Fruit fly (Drosophila melanogaster) whole organism, embryonic: Measurements from ENCODE around the gene CG4880.

Source experiments
- Abd-B ChIP-seq: fragments of 200-800 bp; sonication (Bioruptor generic); optimal IDR thresholded peaks from 2 replicates; lab custom pipeline; 2018; ENCODE audit warnings: missing biosample characterization, mild to moderate bottlenecking, missing genetic modification characterization, moderate library complexity
- CG10267 ChIP-seq: fragments of 200-800 bp; sonication (Bioruptor generic); optimal IDR thresholded peaks from 2 replicates; lab custom pipeline; 2018; ENCODE audit warnings: missing biosample characterization, mild to moderate bottlenecking, missing genetic modification characterization, moderate library complexity
- CG11456 ChIP-seq: fragments of 200-800 bp; sonication (Bioruptor generic); IDR thresholded peaks from 3 replicates; pipeline ENCODE4 v1.3.6; 2022; ENCODE audit warnings: missing biosample characterization, missing genetic modification characterization
- CG13287 ChIP-seq: fragments of 200-800 bp; sonication (Bioruptor generic); IDR thresholded peaks from 2 replicates; pipeline ENCODE4 v1.3.6; 2022; ENCODE audit warnings: missing biosample characterization, missing genetic modification characterization; ENCODE audit not compliant: partially characterized antibody
- CG14050 ChIP-seq: fragments of 200-800 bp; sonication (Bioruptor generic); IDR thresholded peaks from 3 replicates; pipeline ENCODE4 v1.3.6; 2022; ENCODE audit warnings: missing biosample characterization, missing genetic modification characterization
- CG15696 ChIP-seq: fragments of 200-800 bp; sonication (Bioruptor generic); optimal IDR thresholded peaks from 2 replicates; lab custom pipeline; 2019; ENCODE audit warnings: missing biosample characterization, mild to moderate bottlenecking, missing genetic modification characterization, moderate library complexity
- CG1603 ChIP-seq: fragments of 200-800 bp; sonication (Bioruptor generic); optimal IDR thresholded peaks from 2 replicates; lab custom pipeline; 2019; ENCODE audit warnings: missing biosample characterization, mild to moderate bottlenecking, missing genetic modification characterization, moderate library complexity
- CG17802 ChIP-seq: fragments of 200-800 bp; sonication (Bioruptor generic); optimal IDR thresholded peaks from 2 replicates; lab custom pipeline; 2018; ENCODE audit warnings: missing biosample characterization, mild to moderate bottlenecking, missing genetic modification characterization, moderate library complexity
- CG18262 ChIP-seq: fragments of 200-800 bp; optimal IDR thresholded peaks from 3 replicates; lab custom pipeline; 2019; ENCODE audit warnings: missing biosample characterization, mild to moderate bottlenecking, missing genetic modification characterization, moderate library complexity
- CG18599 ChIP-seq: fragments of 200-800 bp; sonication (Bioruptor generic); optimal IDR thresholded peaks from 3 replicates; lab custom pipeline; 2017; ENCODE audit warnings: missing biosample characterization, missing genetic modification characterization, mild to moderate bottlenecking, moderate library complexity, missing genetic modification reagents
- CG18764 ChIP-seq: fragments of 200-800 bp; sonication (Bioruptor generic); optimal IDR thresholded peaks from 3 replicates; lab custom pipeline; 2016; ENCODE audit warnings: missing biosample characterization, missing genetic modification characterization
- CG2116 ChIP-seq: fragments of 200-800 bp; sonication (Bioruptor generic); optimal IDR thresholded peaks from 3 replicates; lab custom pipeline; 2018; ENCODE audit warnings: missing biosample characterization, mild to moderate bottlenecking, missing genetic modification characterization
- CG30020 ChIP-seq: fragments of 200-800 bp; optimal IDR thresholded peaks from 2 replicates; lab custom pipeline; 2019; ENCODE audit warnings: missing biosample characterization, mild to moderate bottlenecking, missing genetic modification characterization, moderate library complexity
- CG33213 ChIP-seq: fragments of 200-800 bp; sonication (Bioruptor generic); optimal IDR thresholded peaks from 3 replicates; lab custom pipeline; 2016; ENCODE audit warnings: missing biosample characterization, missing genetic modification characterization
- CG3838 ChIP-seq: fragments of 200-800 bp; sonication (Bioruptor generic); optimal IDR thresholded peaks from 3 replicates; lab custom pipeline; 2016; ENCODE audit warnings: missing biosample characterization, missing genetic modification characterization
- CG4617 ChIP-seq: fragments of 200-800 bp; sonication (Bioruptor generic); optimal IDR thresholded peaks from 3 replicates; lab custom pipeline; 2016; ENCODE audit warnings: missing biosample characterization, missing genetic modification characterization, borderline replicate concordance
- CG4730 ChIP-seq: fragments of 200-800 bp; sonication (Bioruptor generic); IDR thresholded peaks from 2 replicates; pipeline ENCODE4 v1.3.6; 2022; ENCODE audit warnings: missing biosample characterization, missing genetic modification characterization
- CG5180 ChIP-seq: fragments of 200-800 bp; sonication (Bioruptor generic); optimal IDR thresholded peaks from 3 replicates; lab custom pipeline; 2017; ENCODE audit warnings: missing biosample characterization, missing genetic modification characterization, mild to moderate bottlenecking, moderate library complexity, missing genetic modification reagents
- CG6654 ChIP-seq: fragments of 200-800 bp; sonication (Bioruptor generic); optimal IDR thresholded peaks from 2 replicates; lab custom pipeline; 2017; ENCODE audit warnings: missing biosample characterization, mild to moderate bottlenecking, missing genetic modification characterization
- CG7786 ChIP-seq: fragments of 200-800 bp; sonication (Bioruptor generic); optimal IDR thresholded peaks from 2 replicates; lab custom pipeline; 2016; ENCODE audit warnings: missing biosample characterization, missing genetic modification characterization
- CG7963 ChIP-seq: fragments of 200-800 bp; sonication (Bioruptor generic); IDR thresholded peaks from 3 replicates; pipeline ENCODE4 v1.3.6; 2022; ENCODE audit warnings: missing biosample characterization, missing genetic modification characterization; ENCODE audit not compliant: partially characterized antibody
- CG8089 ChIP-seq: fragments of 200-800 bp; sonication (Bioruptor generic); optimal IDR thresholded peaks from 3 replicates; lab custom pipeline; 2016; ENCODE audit warnings: missing biosample characterization, missing genetic modification characterization
- CG8281 ChIP-seq: fragments of 200-800 bp; sonication (Bioruptor generic); optimal IDR thresholded peaks from 2 replicates; lab custom pipeline; 2018; ENCODE audit warnings: missing biosample characterization, mild to moderate bottlenecking, missing genetic modification characterization, moderate library complexity
- CG8290 ChIP-seq, 3 experiments: fragments of 200-800 bp; sonication (Bioruptor generic); optimal IDR thresholded peaks; 2 replicates each; lab custom pipeline; 2016 to 2019; ENCODE audit warnings: missing biosample characterization in 3 of 3, missing genetic modification characterization in 3 of 3, mild to moderate bottlenecking in 2 of 3, moderate library complexity in 1 of 3
- CG8478 ChIP-seq: fragments of >200 bp; optimal IDR thresholded peaks from 2 replicates; lab custom pipeline; 2018
- CG9437 ChIP-seq: fragments of 200-800 bp; sonication (Bioruptor generic); optimal IDR thresholded peaks from 2 replicates; lab custom pipeline; 2018; ENCODE audit warnings: missing biosample characterization, mild to moderate bottlenecking, missing genetic modification characterization
- ERR ChIP-seq: fragments of 200-800 bp; sonication (Bioruptor generic); optimal IDR thresholded peaks from 2 replicates; lab custom pipeline; 2016; ENCODE audit warnings: missing biosample characterization, missing genetic modification characterization
- Gsc ChIP-seq: fragments of 200-800 bp; sonication (Bioruptor generic); IDR thresholded peaks from 2 replicates; pipeline ENCODE4 v1.3.6; 2022; ENCODE audit warnings: missing biosample characterization, missing genetic modification characterization
- H2.0 ChIP-seq: fragments of 200-800 bp; sonication (Bioruptor generic); IDR thresholded peaks from 2 replicates; pipeline ENCODE4 v1.3.6; 2022; ENCODE audit warnings: missing biosample characterization, missing genetic modification characterization
- Jarid2 ChIP-seq: fragments of 200-800 bp; sonication (Bioruptor generic); optimal IDR thresholded peaks from 3 replicates; lab custom pipeline; 2017; ENCODE audit warnings: mild to moderate bottlenecking, missing biosample characterization, missing genetic modification reagents, missing genetic modification characterization
- Kr ChIP-seq: fragments of 200-800 bp; sonication (Bioruptor generic); optimal IDR thresholded peaks from 2 replicates; lab custom pipeline; 2017; ENCODE audit warnings: missing biosample characterization, mild to moderate bottlenecking, missing genetic modification characterization
- MTF-1 ChIP-seq: fragments of 200-800 bp; sonication (Bioruptor generic); optimal IDR thresholded peaks from 2 replicates; lab custom pipeline; 2018; ENCODE audit warnings: missing biosample characterization, mild to moderate bottlenecking, missing genetic modification characterization, borderline replicate concordance
- Myb ChIP-seq: fragments of 200-800 bp; sonication (Bioruptor generic); optimal IDR thresholded peaks from 2 replicates; lab custom pipeline; 2016; ENCODE audit warnings: missing biosample characterization, missing genetic modification characterization
- PHDP ChIP-seq: fragments of 200-800 bp; sonication (Bioruptor generic); optimal IDR thresholded peaks from 3 replicates; lab custom pipeline; 2018; ENCODE audit warnings: missing biosample characterization, mild to moderate bottlenecking, missing genetic modification characterization, moderate library complexity
- Rfx ChIP-seq: fragments of 200-800 bp; sonication (Bioruptor generic); IDR thresholded peaks from 2 replicates; pipeline ENCODE4 v1.3.6; 2022; ENCODE audit warnings: missing biosample characterization, missing genetic modification characterization
- Rx ChIP-seq: fragments of 200-800 bp; sonication (Bioruptor generic); IDR thresholded peaks from 2 replicates; pipeline ENCODE4 v1.3.6; 2022; ENCODE audit warnings: missing biosample characterization, missing genetic modification characterization
- caup ChIP-seq: fragments of 200-800 bp; sonication (Bioruptor generic); optimal IDR thresholded peaks from 3 replicates; lab custom pipeline; 2017; ENCODE audit warnings: missing biosample characterization, mild to moderate bottlenecking, missing genetic modification characterization, moderate library complexity; ENCODE audit not compliant: severe bottlenecking
- dysf ChIP-seq: fragments of 200-800 bp; sonication (Bioruptor generic); IDR thresholded peaks from 3 replicates; pipeline ENCODE4 v1.3.6; 2022; ENCODE audit warnings: missing biosample characterization, missing genetic modification characterization
- ems ChIP-seq: fragments of 200-800 bp; sonication (Bioruptor generic); optimal IDR thresholded peaks from 3 replicates; lab custom pipeline; 2016; ENCODE audit warnings: missing biosample characterization, missing genetic modification characterization
- ewg ChIP-seq: fragments of 200-800 bp; sonication (Bioruptor generic); optimal IDR thresholded peaks from 3 replicates; lab custom pipeline; 2017; ENCODE audit warnings: mild to moderate bottlenecking, missing biosample characterization, missing genetic modification reagents, missing genetic modification characterization
- grau ChIP-seq: fragments of 200-800 bp; optimal IDR thresholded peaks from 3 replicates; lab custom pipeline; 2019; ENCODE audit warnings: missing biosample characterization, mild to moderate bottlenecking, missing genetic modification characterization, moderate library complexity
- lab ChIP-seq: fragments of 200-800 bp; sonication (Bioruptor generic); optimal IDR thresholded peaks from 3 replicates; lab custom pipeline; 2017; ENCODE audit warnings: missing biosample characterization, missing genetic modification characterization, mild to moderate bottlenecking, moderate library complexity, missing genetic modification reagents
- otp ChIP-seq: fragments of 200-800 bp; sonication (Bioruptor generic); IDR thresholded peaks from 3 replicates; pipeline ENCODE4, ENCODE4 v1.3.6; 2022; ENCODE audit warnings: missing biosample characterization, missing genetic modification characterization
- pita ChIP-seq: fragments of 200-800 bp; sonication (Bioruptor generic); optimal IDR thresholded peaks from 2 replicates; lab custom pipeline; 2017; ENCODE audit warnings: missing biosample characterization, mild to moderate bottlenecking, missing genetic modification characterization
- pnt ChIP-seq: fragments of 200-800 bp; sonication (Bioruptor generic); optimal IDR thresholded peaks from 3 replicates; lab custom pipeline; 2016; ENCODE audit warnings: missing biosample characterization, missing genetic modification characterization
- schlank ChIP-seq: fragments of 200-800 bp; sonication (Bioruptor generic); optimal IDR thresholded peaks from 2 replicates; lab custom pipeline; 2018; ENCODE audit warnings: missing biosample characterization, mild to moderate bottlenecking, missing genetic modification characterization
- sd ChIP-seq: fragments of 200-800 bp; sonication (Bioruptor generic); optimal IDR thresholded peaks from 3 replicates; lab custom pipeline; 2018; ENCODE audit warnings: missing biosample characterization, mild to moderate bottlenecking, missing genetic modification characterization, moderate library complexity
- seq ChIP-seq: fragments of 200-800 bp; sonication (Bioruptor generic); IDR thresholded peaks from 2 replicates; pipeline ENCODE4 v1.3.6; 2022; ENCODE audit warnings: missing biosample characterization, missing genetic modification characterization
- trem ChIP-seq: fragments of 200-800 bp; optimal IDR thresholded peaks from 3 replicates; lab custom pipeline; 2019; ENCODE audit warnings: missing biosample characterization, mild to moderate bottlenecking, missing genetic modification characterization, moderate library complexity
- zfh2 ChIP-seq: fragments of 200-800 bp; sonication (Bioruptor generic); optimal IDR thresholded peaks from 2 replicates; lab custom pipeline; 2016; ENCODE audit warnings: missing biosample characterization, missing genetic modification characterization

Gene CG4880

dm6 chrX:16874671-16875070 is 11.9 kb upstream of the CG4880 start (continued):
- TF ChIP-seq Jarid2 (GFP tag; lab: Kevin White, UChicago) (peak; percentile 43), CG18764 (GFP tag; lab: Kevin White, UChicago) (no peak), CG11456 (GFP tag; lab: Robert Waterston, UW) (0 out of 3 replicates have a peak, but pooled peaks have one; percentile 38), lab (GFP tag; lab: Kevin White, UChicago) (no peak), H2.0 (GFP tag; lab: Robert Waterston, UW) (no peak), sd (no peak), CG10267 (tag; lab: Kevin White, UChicago) (no peak), CG8290 (GFP tag; optimal IDR thresholded peaks at IDR 0.05; lab: Kevin White, UChicago) (no peak), CG8290 (tag; optimal IDR thresholded peaks at IDR 0.05; lab: Kevin White, UChicago) (peak in 1 of 2 experiments; percentile 3), PHDP (no peak), CG8281 (tag; lab: Kevin White, UChicago) (no peak), CG7786 (GFP tag; lab: Kevin White, UChicago) (no peak), CG18599 (GFP tag; lab: Kevin White, UChicago) (no peak), ewg (GFP tag; lab: Kevin White, UChicago) (no peak), trem (tag; lab: Kevin White, UChicago) (no peak), seq (no peak), CG5180 (GFP tag; lab: Kevin White, UChicago) (no peak), CG18262 (tag; lab: Kevin White, UChicago) (no peak), grau (no peak), CG1603 (tag; lab: Kevin White, UChicago) (no peak), CG7963 (GFP tag; lab: Robert Waterston, UW) (no peak), CG13287 (GFP tag; lab: Robert Waterston, UW) (peak; percentile 10; the same call in 1 of the 2 replicates), CG4730 (GFP tag; lab: Robert Waterston, UW) (no peak), ERR (GFP tag; lab: Kevin White, UChicago) (no peak), MTF-1 (no peak)

dm6 chrX:16876425-16876824 is 10.2 kb upstream of the CG4880 start, which contains the start of gene CG13003:
TSS of gene CG13003 (minus strand) at chrX:16876544.
- TF ChIP-seq CG30020 (tag; lab: Kevin White, UChicago) (no peak), pita (GFP tag; lab: Kevin White, UChicago) (no peak), CG6654 (no peak), schlank (tag; lab: Kevin White, UChicago) (no peak), CG17802 (tag; lab: Kevin White, UChicago) (no peak), CG2116 (GFP tag; lab: Kevin White, UChicago) (no peak), dysf (0 out of 3 replicates have a peak, but pooled peaks have one; percentile 15), CG8478 (lab: Kevin White, UChicago) (no peak), CG5180 (GFP tag; lab: Kevin White, UChicago) (no peak), pnt (no peak), Kr (no peak), Myb (GFP tag; lab: Kevin White, UChicago) (no peak), Rfx (GFP tag; lab: Robert Waterston, UW) (peak; percentile 29; the same call in 1 of the 2 replicates), CG9437 (GFP tag; lab: Kevin White, UChicago) (no peak), Abd-B (GFP tag; lab: Kevin White, UChicago) (no peak), otp (GFP tag; lab: Robert Waterston, UW) (0 out of 3 replicates have a peak, but pooled peaks have one; percentile 45), CG15696 (tag; lab: Kevin White, UChicago) (no peak), CG4617 (no peak), CG3838 (GFP tag; lab: Kevin White, UChicago) (no peak), caup (GFP tag; lab: Kevin White, UChicago) (no peak), CG33213 (GFP tag; lab: Kevin White, UChicago) (no peak), CG14050 (GFP tag; lab: Robert Waterston, UW) (no peak), Gsc (GFP tag; lab: Robert Waterston, UW) (no peak), CG8089 (GFP tag; lab: Kevin White, UChicago) (no peak), ems (GFP tag; lab: Kevin White, UChicago) (no peak), Rx (GFP tag; lab: Robert Waterston, UW) (no peak), zfh2 (GFP tag; lab: Kevin White, UChicago) (no peak)
